Worm (Caenorhabditis elegans): ENCODE data around the gene F53F4.7.

DNA sequence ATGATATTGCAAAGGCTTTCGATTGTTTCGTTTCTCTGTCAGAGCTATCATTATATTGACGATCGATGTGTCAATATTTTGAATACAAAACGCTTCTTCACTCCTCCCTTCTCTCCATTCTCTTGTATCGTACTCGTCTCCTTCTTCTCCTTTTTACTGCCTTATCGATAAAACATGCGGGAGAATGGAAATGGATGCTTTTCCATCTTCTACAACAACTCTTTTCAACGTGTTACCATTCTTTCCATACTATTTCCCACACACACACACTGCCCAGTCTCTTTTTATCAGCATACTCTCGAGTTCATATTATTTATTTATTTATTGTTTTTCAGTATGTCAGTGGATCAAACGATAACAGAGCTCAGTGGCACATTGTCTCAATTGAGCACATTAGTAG lies 35.1 kb downstream of the F53F4.7 start, which contains the start of gene C50B8.6:
- TF ChIP-seq nhr-77 (tag; optimal IDR thresholded peaks at IDR 0.05) (no peak), F16B12.6 (tag; optimal IDR thresholded peaks at IDR 0.05) (no peak), nhr-76 (tag; optimal IDR thresholded peaks at IDR 0.05) (no peak), tbx-2 (tag; optimal IDR thresholded peaks at IDR 0.05) (no peak), irx-1 (tag; optimal IDR thresholded peaks at IDR 0.05) (no peak), nhr-28 (tag; optimal IDR thresholded peaks at IDR 0.05) (no peak), egl-27 (tag; optimal IDR thresholded peaks at IDR 0.05) (no peak), elt-3 (tag; optimal IDR thresholded peaks at IDR 0.05) (no peak), ceh-88 (GFP tag; IDR thresholded peaks at IDR 0.05) (no peak), fkh-10 (GFP tag; optimal IDR thresholded peaks at IDR 0.05) (no peak), unc-62 (GFP tag; optimal IDR thresholded peaks at IDR 0.05) (no peak)

Data from whole organism, L1 larva.